Fruit fly (Drosophila melanogaster) Kc167 (cell line): ENCODE results near the gene lsn.

Experiments
- Myc ChIP-seq: fragments of >200 bp; optimal IDR thresholded peaks from 2 replicates; lab custom pipeline; 2017; ENCODE audit warnings: missing external identifiers
- Sin3A ChIP-seq: fragments of >200 bp; optimal IDR thresholded peaks from 2 replicates; lab custom pipeline; 2018; ENCODE audit warnings: missing external identifiers
- h ChIP-seq: fragments of >200 bp; optimal IDR thresholded peaks from 3 replicates; lab custom pipeline; 2018; ENCODE audit warnings: missing external identifiers
- insv ChIP-seq: fragments of >200 bp; optimal IDR thresholded peaks from 3 replicates; lab custom pipeline; 2018; ENCODE audit warnings: missing external identifiers
- psq ChIP-seq: fragments of >200 bp; optimal IDR thresholded peaks from 2 replicates; lab custom pipeline; 2017; ENCODE audit warnings: missing external identifiers
- ttk ChIP-seq: sonication (Bioruptor generic); optimal IDR thresholded peaks from 2 replicates; lab custom pipeline; 2017; ENCODE audit warnings: missing external identifiers

Gene lsn

dm6 chr3R:21886861-21887587, 22.1 kb downstream of the lsn start, which contains the start of the genes CG6678 and dnd:
Gene CG6678 (plus strand): TSS chr3R:21887029.
Gene dnd (minus strand): TSS chr3R:21887355.
- TF ChIP-seq h (lab: Kevin White, UChicago): no peak
- TF ChIP-seq insv (lab: Kevin White, UChicago): no peak
- TF ChIP-seq ttk (lab: Kevin White, UChicago): no peak
- no peak for TF ChIP-seq psq (lab: Kevin White, UChicago)
- TF ChIP-seq Myc (lab: Kevin White, UChicago): no peak
- no peak for TF ChIP-seq Sin3A

dm6 chr3R:21887588-21888007, 22.6 kb downstream of the lsn start:
- TF ChIP-seq psq (lab: Kevin White, UChicago): no peak
- TF ChIP-seq h (lab: Kevin White, UChicago): no peak
- no peak for TF ChIP-seq insv (lab: Kevin White, UChicago)
- no peak for TF ChIP-seq Myc (lab: Kevin White, UChicago)
- TF ChIP-seq ttk (lab: Kevin White, UChicago): no peak
- TF ChIP-seq Sin3A: no peak

DNA sequence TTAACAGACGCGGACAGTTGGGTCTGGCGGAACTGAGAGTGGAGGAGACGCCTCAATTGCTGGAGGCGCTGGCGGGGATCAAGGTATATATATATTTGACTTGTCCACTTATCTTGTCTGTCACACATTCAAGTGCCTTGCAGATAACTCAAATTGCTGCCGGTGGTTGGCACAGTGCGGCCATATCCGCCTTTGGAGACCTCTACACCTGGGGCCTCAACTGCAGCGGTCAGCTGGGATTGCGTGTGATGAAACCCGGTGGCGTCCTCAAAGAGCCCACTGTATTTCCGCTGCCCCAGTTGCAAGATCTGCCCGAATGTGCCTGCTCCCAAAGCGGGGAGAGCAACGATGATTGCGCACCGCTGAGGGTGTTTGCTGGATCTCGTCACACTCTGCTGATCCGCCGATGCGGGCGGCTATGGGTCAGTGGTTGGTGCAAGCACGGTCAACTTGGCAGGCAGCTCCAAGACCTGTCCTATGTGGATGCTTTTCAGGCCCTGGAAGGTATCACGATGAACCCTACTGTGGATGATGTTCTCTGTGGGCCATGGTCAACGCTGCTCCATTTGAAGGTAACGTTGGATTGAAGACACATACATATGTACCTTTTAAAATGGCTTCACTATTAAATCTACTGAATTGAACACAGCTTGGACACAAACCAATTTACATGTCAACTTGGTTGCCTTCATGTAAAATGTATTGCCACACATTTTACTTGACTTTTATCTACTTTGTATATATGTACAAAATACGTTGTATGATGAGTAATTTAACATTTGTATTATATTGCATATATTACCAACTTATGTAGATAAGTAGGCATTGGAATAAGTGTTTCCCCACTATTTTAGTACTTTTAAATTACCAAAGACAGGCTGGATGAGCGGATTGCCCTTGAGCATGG, 24.0 kb downstream of the lsn start, which contains the start of gene CG43844:
Gene CG43844, plus strand, starts transcription at position 844 of the 907 bp plus-strand sequence.
- TF ChIP-seq Sin3A (no peak), h (lab: Kevin White, UChicago) (no peak), insv (lab: Kevin White, UChicago) (no peak), ttk (lab: Kevin White, UChicago) (no peak), Myc (lab: Kevin White, UChicago) (no peak), psq (lab: Kevin White, UChicago) (no peak)

- no peak for TF ChIP-seq ttk (lab: Kevin White, UChicago)
- TF ChIP-seq insv (lab: Kevin White, UChicago): no peak
- no peak for TF ChIP-seq h (lab: Kevin White, UChicago)
- TF ChIP-seq Sin3A: no peak
- TF ChIP-seq Myc (lab: Kevin White, UChicago): no peak
- TF ChIP-seq psq (lab: Kevin White, UChicago): no peak
These were observed 25.0 kb downstream of the lsn start for dm6 chr3R:21889945-21890344.

DNA sequence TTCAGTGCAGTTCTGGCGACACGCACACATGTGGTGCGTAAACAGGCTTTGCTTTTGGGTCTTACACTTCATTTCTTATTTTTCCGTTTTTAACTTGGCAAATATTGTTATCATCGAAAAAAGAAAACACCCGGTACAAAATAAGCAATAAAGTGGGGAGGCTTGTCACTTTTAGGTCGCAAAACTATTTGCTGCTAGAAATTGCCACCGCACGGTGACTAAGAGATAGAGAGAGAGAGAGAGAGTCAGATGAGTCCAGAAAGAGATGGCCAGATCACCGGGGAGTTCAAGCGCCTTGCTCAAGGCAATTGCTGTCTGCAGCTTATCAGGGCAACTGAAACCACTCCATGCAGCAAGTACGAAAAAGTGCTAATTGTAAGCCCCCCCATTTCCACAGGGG, 25.8 kb downstream of the lsn start:
- TF ChIP-seq Sin3A (no peak), h (lab: Kevin White, UChicago) (no peak), Myc (lab: Kevin White, UChicago) (no peak), ttk (lab: Kevin White, UChicago) (no peak), insv (lab: Kevin White, UChicago) (no peak)

DNA sequence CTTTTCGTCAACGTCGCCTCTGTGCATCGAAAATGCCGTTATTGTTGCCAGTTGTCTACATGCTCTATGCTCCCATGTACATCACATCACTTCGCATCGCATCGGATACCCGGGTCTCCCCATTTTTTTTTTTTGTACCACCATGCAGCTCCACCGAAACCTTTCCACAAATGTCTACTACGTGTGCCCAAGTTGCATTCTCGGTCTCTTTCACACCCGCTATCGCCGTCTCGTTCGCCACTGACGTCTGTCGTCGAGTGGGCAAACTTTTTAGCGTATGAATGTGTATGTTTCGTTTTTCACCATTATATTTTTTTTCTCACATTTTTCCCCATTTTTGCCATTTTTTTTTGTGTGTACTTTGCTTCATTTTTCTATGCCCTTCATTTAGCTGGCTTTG, 27.5 kb downstream of the lsn start:
- TF ChIP-seq Sin3A (no peak), Myc (lab: Kevin White, UChicago) (no peak), insv (lab: Kevin White, UChicago) (no peak), h (lab: Kevin White, UChicago) (no peak), ttk (lab: Kevin White, UChicago) (no peak), psq (lab: Kevin White, UChicago) (no peak)

- TF ChIP-seq insv (lab: Kevin White, UChicago) (no peak), ttk (lab: Kevin White, UChicago) (no peak), h (lab: Kevin White, UChicago) (no peak), Sin3A (no peak), Myc (lab: Kevin White, UChicago) (no peak), psq (lab: Kevin White, UChicago) (no peak)
These were observed 29.0 kb downstream of the lsn start for dm6 chr3R:21893929-21894328.

- TF ChIP-seq ttk (lab: Kevin White, UChicago) (no peak), psq (lab: Kevin White, UChicago) (no peak), Sin3A (no peak), insv (lab: Kevin White, UChicago) (no peak), Myc (lab: Kevin White, UChicago) (no peak), h (lab: Kevin White, UChicago) (no peak)
These were observed 31.2 kb downstream of the lsn start for dm6 chr3R:21895961-21896875.

DNA sequence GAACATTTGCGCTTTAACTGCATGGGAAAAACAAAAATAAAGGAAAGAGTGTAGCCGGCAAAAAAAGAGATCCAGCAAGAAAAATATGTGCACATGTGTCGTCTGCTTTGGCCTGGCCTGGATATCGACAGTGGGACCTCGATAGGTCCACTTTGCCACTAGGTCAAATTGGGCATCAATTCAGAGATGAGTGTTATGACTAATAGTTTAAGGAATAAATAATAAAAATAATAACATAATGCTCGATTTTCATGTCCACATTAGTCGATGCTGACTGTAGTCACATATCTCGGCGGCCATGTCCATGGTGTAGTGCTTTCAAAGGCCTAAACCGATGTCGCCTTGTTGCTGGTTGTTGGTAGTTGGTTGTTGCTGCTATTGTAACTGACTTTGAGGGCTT, 32.6 kb downstream of the lsn start:
- TF ChIP-seq insv (lab: Kevin White, UChicago): no peak
- no peak for TF ChIP-seq Myc (lab: Kevin White, UChicago)
- TF ChIP-seq Sin3A: no peak
- TF ChIP-seq ttk (lab: Kevin White, UChicago): no peak
- no peak for TF ChIP-seq psq (lab: Kevin White, UChicago)
- TF ChIP-seq h (lab: Kevin White, UChicago): no peak

DNA sequence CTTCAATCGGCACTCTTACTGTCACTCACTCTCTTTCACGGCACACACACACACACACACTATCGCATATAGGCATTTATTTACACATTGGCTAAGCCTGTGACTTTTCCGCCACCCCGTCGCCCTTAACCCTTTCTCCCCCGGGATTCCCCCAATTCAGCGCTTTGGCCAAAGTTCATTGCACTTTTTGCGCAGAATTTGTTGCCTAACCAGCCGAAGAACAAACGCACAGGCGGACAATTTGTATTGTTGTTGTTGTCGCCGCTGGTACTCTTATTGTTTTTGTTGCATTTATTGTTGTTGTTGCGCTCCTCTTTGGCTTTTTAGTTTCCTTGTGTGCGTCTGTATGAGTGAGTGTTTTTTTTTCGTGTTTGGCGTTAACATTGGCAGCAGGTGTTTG, 33.8 kb downstream of the lsn start:
- TF ChIP-seq psq (lab: Kevin White, UChicago) (no peak), insv (lab: Kevin White, UChicago) (no peak), Myc (lab: Kevin White, UChicago) (no peak), ttk (lab: Kevin White, UChicago) (no peak), h (lab: Kevin White, UChicago) (no peak), Sin3A (no peak)
